Fruit fly (Drosophila melanogaster) whole organism, pupa: Measurements from ENCODE around the gene mRpL14.

ENCODE experiments used
- CG10348 ChIP-seq: fragments of 200-800 bp; sonication (Bioruptor generic); IDR thresholded peaks from 2 replicates; pipeline ENCODE4 v1.3.6; 2022; ENCODE audit warnings: missing biosample characterization, missing genetic modification characterization
- CG12605 ChIP-seq: fragments of 200-800 bp; sonication (Bioruptor generic); IDR thresholded peaks from 2 replicates; pipeline ENCODE4 v1.3.6; 2022; ENCODE audit warnings: missing biosample characterization, missing genetic modification characterization
- CG13204 ChIP-seq: fragments of 200-800 bp; sonication (Bioruptor generic); optimal IDR thresholded peaks from 2 replicates; lab custom pipeline; 2018; ENCODE audit warnings: missing biosample characterization, mild to moderate bottlenecking, missing genetic modification characterization, moderate library complexity
- CG14655 ChIP-seq: fragments of 200-800 bp; sonication (Bioruptor generic); optimal IDR thresholded peaks from 3 replicates; lab custom pipeline; 2017; ENCODE audit warnings: mild to moderate bottlenecking, missing biosample characterization, missing genetic modification reagents, missing genetic modification characterization
- CG15710 ChIP-seq: fragments of 200-800 bp; sonication (Bioruptor generic); optimal IDR thresholded peaks from 2 replicates; lab custom pipeline; 2018; ENCODE audit warnings: missing biosample characterization, mild to moderate bottlenecking, missing genetic modification characterization, moderate library complexity
- CG17806 ChIP-seq: fragments of 200-800 bp; sonication (Bioruptor generic); optimal IDR thresholded peaks from 2 replicates; lab custom pipeline; 2018; ENCODE audit warnings: missing biosample characterization, mild to moderate bottlenecking, missing genetic modification characterization, moderate library complexity
- CG32121 ChIP-seq: fragments of 200-800 bp; sonication (Bioruptor generic); IDR thresholded peaks from 2 replicates; pipeline ENCODE4 v1.3.6; 2022; ENCODE audit warnings: missing biosample characterization, missing genetic modification characterization
- CG34367 ChIP-seq: fragments of 200-800 bp; sonication (Bioruptor generic); optimal IDR thresholded peaks from 2 replicates; lab custom pipeline; 2018; ENCODE audit warnings: missing biosample characterization, mild to moderate bottlenecking, missing genetic modification characterization
- CG4496 ChIP-seq: fragments of 200-800 bp; sonication (Bioruptor generic); IDR thresholded peaks from 3 replicates; pipeline ENCODE4 v1.3.6; 2022; ENCODE audit warnings: missing biosample characterization, missing genetic modification characterization
- CG8159 ChIP-seq: fragments of 200-800 bp; sonication (Bioruptor generic); optimal IDR thresholded peaks from 3 replicates; lab custom pipeline; 2018; ENCODE audit warnings: missing biosample characterization, mild to moderate bottlenecking, missing genetic modification characterization, moderate library complexity
- CG8301 ChIP-seq: fragments of 200-800 bp; sonication (Bioruptor generic); optimal IDR thresholded peaks from 2 replicates; lab custom pipeline; 2018; ENCODE audit warnings: missing biosample characterization, mild to moderate bottlenecking, missing genetic modification characterization
- CG9948 ChIP-seq: fragments of 200-800 bp; sonication (Bioruptor generic); optimal IDR thresholded peaks from 2 replicates; lab custom pipeline; 2018; ENCODE audit warnings: missing biosample characterization, mild to moderate bottlenecking, missing genetic modification characterization, moderate library complexity
- D1 ChIP-seq: fragments of 200-800 bp; sonication (Bioruptor generic); optimal IDR thresholded peaks from 2 replicates; lab custom pipeline; 2018; ENCODE audit warnings: missing biosample characterization, mild to moderate bottlenecking, missing genetic modification characterization, moderate library complexity
- EcR ChIP-seq: fragments of 200-800 bp; sonication (Bioruptor generic); optimal IDR thresholded peaks from 3 replicates; lab custom pipeline; 2019; ENCODE audit warnings: missing biosample characterization, missing genetic modification characterization, mild to moderate bottlenecking, moderate library complexity, missing genetic modification reagents
- Ets98B ChIP-seq: fragments of 200-800 bp; sonication (Bioruptor generic); IDR thresholded peaks from 2 replicates; pipeline ENCODE4 v1.3.6; 2022; ENCODE audit warnings: missing biosample characterization, missing genetic modification characterization
- Pif1A ChIP-seq: fragments of 200-800 bp; sonication (Bioruptor generic); optimal IDR thresholded peaks from 3 replicates; lab custom pipeline; 2016; ENCODE audit warnings: missing biosample characterization, missing genetic modification characterization
- Pif1B ChIP-seq: fragments of 200-800 bp; sonication (Bioruptor generic); optimal IDR thresholded peaks from 3 replicates; lab custom pipeline; 2016; ENCODE audit warnings: missing biosample characterization, missing genetic modification characterization
- Snoo ChIP-seq: fragments of 200-800 bp; sonication (Bioruptor generic); optimal IDR thresholded peaks from 3 replicates; lab custom pipeline; 2017; ENCODE audit warnings: missing biosample characterization, mild to moderate bottlenecking, missing genetic modification characterization, inconsistent platforms
- fd96Ca ChIP-seq: fragments of 200-800 bp; sonication (Bioruptor generic); IDR thresholded peaks from 3 replicates; pipeline ENCODE4 v1.3.6; 2022; ENCODE audit warnings: missing biosample characterization, missing genetic modification characterization
- gl ChIP-seq: fragments of 200-800 bp; sonication (Bioruptor generic); optimal IDR thresholded peaks from 2 replicates; lab custom pipeline; 2018; ENCODE audit warnings: missing biosample characterization, mild to moderate bottlenecking, missing genetic modification characterization
- rn ChIP-seq: fragments of 200-800 bp; sonication (Bioruptor generic); IDR thresholded peaks from 2 replicates; pipeline ENCODE4 v1.3.6; 2022; ENCODE audit warnings: missing biosample characterization, missing genetic modification characterization

The mRpL14 gene

dm6 chrX:2320892-2321291, 23.6 kb downstream of the mRpL14 start:
- TF ChIP-seq gl (no peak), D1 (tag; lab: Kevin White, UChicago) (no peak), Pif1B (GFP tag; lab: Kevin White, UChicago) (no peak), CG13204 (GFP tag; lab: Kevin White, UChicago) (no peak), CG9948 (tag; lab: Kevin White, UChicago) (no peak), EcR (GFP tag; lab: Kevin White, UChicago) (no peak), CG32121 (no peak), Ets98B (GFP tag; lab: Robert Waterston, UW) (no peak)

- TF ChIP-seq CG12605 (GFP tag; lab: Robert Waterston, UW): no peak
- peak; percentile 26 for TF ChIP-seq CG13204 (GFP tag; lab: Kevin White, UChicago)
These were observed 24.7 kb downstream of the mRpL14 start for dm6 chrX:2319783-2320182.

dm6 chrX:2318369-2318768, 26.1 kb downstream of the mRpL14 start:
- TF ChIP-seq Pif1B (GFP tag; lab: Kevin White, UChicago) (peak; percentile 57), Snoo (tag; lab: Kevin White, UChicago) (peak; percentile 67), EcR (GFP tag; lab: Kevin White, UChicago) (no peak), CG17806 (tag; lab: Kevin White, UChicago) (peak; percentile 46), Ets98B (GFP tag; lab: Robert Waterston, UW) (peak; percentile 67), CG10348 (GFP tag; lab: Robert Waterston, UW) (no peak), Pif1A (GFP tag; lab: Kevin White, UChicago) (peak; percentile 81), CG4496 (GFP tag; lab: Robert Waterston, UW) (peak; percentile 75), CG13204 (GFP tag; lab: Kevin White, UChicago) (no peak), CG32121 (peak; percentile 61), CG14655 (peak; percentile 43), CG9948 (tag; lab: Kevin White, UChicago) (peak; percentile 48), gl (peak; percentile 12), rn (GFP tag; lab: Robert Waterston, UW) (no peak), fd96Ca (GFP tag; lab: Robert Waterston, UW) (peak; percentile 84), CG15710 (tag; lab: Kevin White, UChicago) (peak; percentile 49), CG34367 (tag; lab: Kevin White, UChicago) (peak; percentile 34), CG8301 (tag; lab: Kevin White, UChicago) (peak; percentile 32), CG8159 (peak; percentile 55), D1 (tag; lab: Kevin White, UChicago) (no peak), CG12605 (GFP tag; lab: Robert Waterston, UW) (no peak)

- TF ChIP-seq D1 (tag; lab: Kevin White, UChicago): no peak
- TF ChIP-seq Pif1A (GFP tag; lab: Kevin White, UChicago): peak; percentile 22
- TF ChIP-seq CG14655: no peak
- TF ChIP-seq rn (GFP tag; lab: Robert Waterston, UW): no peak
- TF ChIP-seq CG13204 (GFP tag; lab: Kevin White, UChicago): peak; percentile 42
- TF ChIP-seq CG34367 (tag; lab: Kevin White, UChicago): no peak
- TF ChIP-seq EcR (GFP tag; lab: Kevin White, UChicago): peak; percentile 72
- TF ChIP-seq Snoo (tag; lab: Kevin White, UChicago): no peak
- TF ChIP-seq Pif1B (GFP tag; lab: Kevin White, UChicago): peak; percentile 45
- no peak for TF ChIP-seq CG8159
- no peak for TF ChIP-seq CG10348 (GFP tag; lab: Robert Waterston, UW)
- TF ChIP-seq CG32121: no peak
- no peak for TF ChIP-seq CG8301 (tag; lab: Kevin White, UChicago)
- no peak for TF ChIP-seq fd96Ca (GFP tag; lab: Robert Waterston, UW)
- no peak for TF ChIP-seq CG9948 (tag; lab: Kevin White, UChicago)
- peak; percentile 50; the same call in 1 of the 2 replicates for TF ChIP-seq Ets98B (GFP tag; lab: Robert Waterston, UW)
- no peak for TF ChIP-seq CG4496 (GFP tag; lab: Robert Waterston, UW)
- peak; percentile 48 for TF ChIP-seq CG12605 (GFP tag; lab: Robert Waterston, UW)
These were observed 27.1 kb downstream of the mRpL14 start for dm6 chrX:2317347-2317832.

- TF ChIP-seq EcR (GFP tag; lab: Kevin White, UChicago) (peak; percentile 19), CG34367 (tag; lab: Kevin White, UChicago) (no peak), D1 (tag; lab: Kevin White, UChicago) (no peak), CG13204 (GFP tag; lab: Kevin White, UChicago) (no peak)
These were observed 36.0 kb downstream of the mRpL14 start for dm6 chrX:2308403-2308965.

dm6 chrX:2307564-2307963, 36.9 kb downstream of the mRpL14 start:
- TF ChIP-seq CG34367 (tag; lab: Kevin White, UChicago) (no peak), CG9948 (tag; lab: Kevin White, UChicago) (peak; percentile 11), CG13204 (GFP tag; lab: Kevin White, UChicago) (peak; percentile 61), CG14655 (no peak), CG12605 (GFP tag; lab: Robert Waterston, UW) (no peak), Snoo (tag; lab: Kevin White, UChicago) (no peak), fd96Ca (GFP tag; lab: Robert Waterston, UW) (no peak), CG8159 (peak; percentile 10), CG17806 (tag; lab: Kevin White, UChicago) (no peak), CG32121 (no peak), CG15710 (tag; lab: Kevin White, UChicago) (no peak), CG10348 (GFP tag; lab: Robert Waterston, UW) (no peak), EcR (GFP tag; lab: Kevin White, UChicago) (peak; percentile 23), rn (GFP tag; lab: Robert Waterston, UW) (no peak), Pif1B (GFP tag; lab: Kevin White, UChicago) (no peak), Pif1A (GFP tag; lab: Kevin White, UChicago) (no peak), Ets98B (GFP tag; lab: Robert Waterston, UW) (no peak), CG4496 (GFP tag; lab: Robert Waterston, UW) (no peak), D1 (tag; lab: Kevin White, UChicago) (no peak), gl (peak; percentile 19), CG8301 (tag; lab: Kevin White, UChicago) (no peak)
